Fruit fly (Drosophila melanogaster): Measurements from ENCODE around the gene Nemp.

Gene Nemp

dm6 chrX:16683765-16684164, 28.9 kb upstream of the Nemp start, which contains the start of gene Axs (continued):
- TF ChIP-seq Chrac-16 (GFP tag; optimal IDR thresholded peaks at IDR 0.05), result no peak
- TF ChIP-seq odd (GFP tag; optimal IDR thresholded peaks at IDR 0.05), result no peak
- TF ChIP-seq CG18011 (GFP tag; optimal IDR thresholded peaks at IDR 0.05), result peak; percentile 4
- TF ChIP-seq seq (GFP tag; IDR thresholded peaks at IDR 0.05), result no peak
- TF ChIP-seq dimm (GFP tag; IDR thresholded peaks at IDR 0.05), result no peak
- no peak for TF ChIP-seq CG3407 (GFP tag; optimal IDR thresholded peaks at IDR 0.05)
- TF ChIP-seq CG7271 (tag; optimal IDR thresholded peaks at IDR 0.05), result no peak
- 0 out of 3 replicates have a peak, but pooled peaks have one; percentile 7 for TF ChIP-seq zfh1 (GFP tag; IDR thresholded peaks at IDR 0.05)
- TF ChIP-seq CG9797 (GFP tag; optimal IDR thresholded peaks at IDR 0.05), result no peak
- TF ChIP-seq CG15073 (GFP tag; optimal IDR thresholded peaks at IDR 0.05), result no peak
- no peak for TF ChIP-seq dan (GFP tag; IDR thresholded peaks at IDR 0.05)
- peak; percentile 18 for TF ChIP-seq sd (tag; optimal IDR thresholded peaks at IDR 0.05)
- TF ChIP-seq nerfin-1 (tag; optimal IDR thresholded peaks at IDR 0.05), result no peak
- no peak for TF ChIP-seq CG6813 (GFP tag; optimal IDR thresholded peaks at IDR 0.05)
- no peak for TF ChIP-seq CG6854 (GFP tag; optimal IDR thresholded peaks at IDR 0.05)
- no peak for TF ChIP-seq kni (GFP tag; optimal IDR thresholded peaks at IDR 0.05)
- TF ChIP-seq crp (GFP tag; optimal IDR thresholded peaks at IDR 0.05), result peak in 1 of 2 experiments; percentile 32
- TF ChIP-seq CG13775 (GFP tag; optimal IDR thresholded peaks at IDR 0.05), result no peak
- TF ChIP-seq bcd (GFP tag; optimal IDR thresholded peaks at IDR 0.05), result no peak
- TF ChIP-seq Dfd (GFP tag; optimal IDR thresholded peaks at IDR 0.05), result peak in 1 of 2 experiments; percentile 31
- peak; percentile 74 for TF ChIP-seq tna (GFP tag; IDR thresholded peaks at IDR 0.05; ENCODE audit: partially characterized antibody)
- TF ChIP-seq kay (GFP tag; optimal IDR thresholded peaks at IDR 0.05), result no peak
- peak; percentile 89 for TF ChIP-seq Med (GFP tag)
- TF ChIP-seq cg (GFP tag; optimal IDR thresholded peaks at IDR 0.05), result peak; percentile 13
- no peak for TF ChIP-seq cwo (GFP tag; optimal IDR thresholded peaks at IDR 0.05)
- no peak for TF ChIP-seq org-1 (GFP tag; optimal IDR thresholded peaks at IDR 0.05)
- peak; percentile 88 for TF ChIP-seq Dref (GFP tag; IDR thresholded peaks at IDR 0.05)
- peak; percentile 48 for TF ChIP-seq Sin3A (optimal IDR thresholded peaks at IDR 0.05)
- no peak for TF ChIP-seq Deaf1 (tag; optimal IDR thresholded peaks at IDR 0.05)
- TF ChIP-seq vfl (GFP tag; optimal IDR thresholded peaks at IDR 0.05), result peak; percentile 46
- peak; percentile 68 for TF ChIP-seq Scr (GFP tag; IDR thresholded peaks at IDR 0.05; ENCODE audit: partially characterized antibody)
- TF ChIP-seq CG1832 (GFP tag; optimal IDR thresholded peaks at IDR 0.05), result no peak
- no peak for TF ChIP-seq jing (GFP tag; optimal IDR thresholded peaks at IDR 0.05)
- TF ChIP-seq Xbp1 (GFP tag; optimal IDR thresholded peaks at IDR 0.05), result peak; percentile 57
- TF ChIP-seq sob (GFP tag; IDR thresholded peaks at IDR 0.05), result peak; percentile 43; the same call in 1 of the 2 replicates
- TF ChIP-seq Camta (GFP tag; optimal IDR thresholded peaks at IDR 0.05), result no peak
- no peak for TF ChIP-seq gcm2 (GFP tag; optimal IDR thresholded peaks at IDR 0.05)
- TF ChIP-seq unc-4 (GFP tag; IDR thresholded peaks at IDR 0.05; ENCODE audit: partially characterized antibody), result peak; percentile 64
- no peak for TF ChIP-seq CG17359 (tag; optimal IDR thresholded peaks at IDR 0.05)
- TF ChIP-seq Hr51 (GFP tag; optimal IDR thresholded peaks at IDR 0.05), result peak in 1 of 2 experiments; percentile 3
- TF ChIP-seq Trl (optimal IDR thresholded peaks at IDR 0.05), result no peak
- no peak for TF ChIP-seq Trl (GFP tag; optimal IDR thresholded peaks at IDR 0.05)
- peak; percentile 49; the same call in 1 of the 3 replicates for TF ChIP-seq row (GFP tag; IDR thresholded peaks at IDR 0.05)
- TF ChIP-seq tll (GFP tag; optimal IDR thresholded peaks at IDR 0.05), result peak in 1 of 2 experiments; percentile 37
- 0 out of 2 replicates have a peak, but pooled peaks have one; percentile 34 for TF ChIP-seq rib (GFP tag; IDR thresholded peaks at IDR 0.05)
- TF ChIP-seq Hmr (GFP tag; optimal IDR thresholded peaks at IDR 0.05), result no peak
- peak in 1 of 2 experiments; percentile 20 for TF ChIP-seq insv (GFP tag; optimal IDR thresholded peaks at IDR 0.05)
- peak; percentile 40 for TF ChIP-seq CG17186 (GFP tag; optimal IDR thresholded peaks at IDR 0.05)
- TF ChIP-seq CG10543 (GFP tag; optimal IDR thresholded peaks at IDR 0.05), result no peak
- no peak for TF ChIP-seq CG12299 (tag; optimal IDR thresholded peaks at IDR 0.05)

Measured in whole organism, embryonic.